Worm (Caenorhabditis elegans) whole organism, midembryonic: Measurements from ENCODE around the gene ctsa-1.2.
"Not testable (repeated sequence)": the region's sequence is repeated elsewhere in the genome, so short reads cannot be mapped to it uniquely, and the experiment has no call there.

Source experiments
- T22C8.4 ChIP-seq: fragments of 200-800 bp; sonication (Bioruptor generic); IDR thresholded peaks from 2 replicates; pipeline ENCODE4 v1.3.6; 2022; ENCODE audit warnings: missing genetic modification characterization, missing compliant biosample characterization
- cog-1 ChIP-seq: sonication (generic microtip); optimal IDR thresholded peaks from 2 replicates; lab custom pipeline; 2016; ENCODE audit warnings: missing genetic modification characterization, missing compliant biosample characterization
- flt-1 ChIP-seq: fragments of 200-800 bp; sonication (Bioruptor generic); IDR thresholded peaks from 2 replicates; pipeline ENCODE4 v1.3.6; 2022; ENCODE audit warnings: missing genetic modification characterization, missing compliant biosample characterization
- klf-2 ChIP-seq: fragments of 200-800 bp; sonication (Bioruptor generic); conservative IDR thresholded peaks from 2 replicates; pipeline ENCODE4 v1.3.6; 2022; ENCODE audit warnings: missing genetic modification reagents, missing genetic modification characterization, missing compliant biosample characterization
- med-1 ChIP-seq: sonication (generic microtip); optimal IDR thresholded peaks from 2 replicates; lab custom pipeline; 2017; ENCODE audit warnings: missing genetic modification characterization, mild to moderate bottlenecking, missing compliant biosample characterization, antibody characterized with exemption, missing genetic modification reagents; ENCODE audit not compliant: insufficient read depth
- ref-1 ChIP-seq: fragments of 200-800 bp; sonication (Bioruptor generic); conservative IDR thresholded peaks from 2 replicates; pipeline ENCODE4 v1.3.6; 2022; ENCODE audit warnings: missing genetic modification reagents, missing genetic modification characterization, missing compliant biosample characterization
- tab-1 ChIP-seq: fragments of 200-800 bp; sonication (Bioruptor generic); IDR thresholded peaks from 2 replicates; pipeline ENCODE4 v1.3.6; 2022; ENCODE audit warnings: missing genetic modification characterization, missing compliant biosample characterization
- ztf-23 ChIP-seq: fragments of 200-800 bp; sonication (Bioruptor generic); IDR thresholded peaks from 2 replicates; pipeline ENCODE4 v1.3.6; 2022; ENCODE audit warnings: missing genetic modification reagents, missing genetic modification characterization, missing compliant biosample characterization
- ztf-29 ChIP-seq: fragments of 200-800 bp; sonication (Bioruptor generic); IDR thresholded peaks from 2 replicates; pipeline ENCODE4 v1.3.6; 2022; ENCODE audit warnings: missing genetic modification reagents, missing genetic modification characterization, missing compliant biosample characterization

Gene ctsa-1.2

DNA sequence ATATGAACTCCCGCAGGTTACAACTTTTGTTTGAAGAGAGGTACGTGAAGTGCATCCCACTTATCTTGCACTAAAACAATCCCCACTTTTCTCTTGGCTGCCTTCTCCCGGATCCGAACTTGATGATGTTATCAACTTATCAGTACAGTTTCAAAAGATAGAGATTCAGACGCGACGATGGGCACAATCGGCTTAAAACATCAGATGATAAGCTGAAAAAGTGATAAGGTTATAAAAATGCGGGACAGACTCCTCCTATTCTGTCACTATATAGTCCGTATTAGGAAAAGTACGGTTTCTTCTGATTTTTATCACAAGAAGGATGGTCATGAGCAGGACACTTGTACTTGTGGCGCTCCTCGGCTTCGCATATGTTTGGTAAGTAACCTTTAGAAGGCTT, at the start of gene ctsa-1.2:
Gene ctsa-1.2 (plus strand): TSS at position 160 of the 400 bp plus-strand sequence.
- TF ChIP-seq ref-1 (GFP tag; lab: Robert Waterston, UW) (no peak), med-1 (GFP tag; lab: Kevin White, UChicago) (no peak), tab-1 (GFP tag; lab: Robert Waterston, UW) (no peak), klf-2 (no peak), ztf-23 (no peak), T22C8.4 (no peak), ztf-29 (GFP tag; lab: Robert Waterston, UW) (no peak), flt-1 (no peak), cog-1 (no peak)

DNA sequence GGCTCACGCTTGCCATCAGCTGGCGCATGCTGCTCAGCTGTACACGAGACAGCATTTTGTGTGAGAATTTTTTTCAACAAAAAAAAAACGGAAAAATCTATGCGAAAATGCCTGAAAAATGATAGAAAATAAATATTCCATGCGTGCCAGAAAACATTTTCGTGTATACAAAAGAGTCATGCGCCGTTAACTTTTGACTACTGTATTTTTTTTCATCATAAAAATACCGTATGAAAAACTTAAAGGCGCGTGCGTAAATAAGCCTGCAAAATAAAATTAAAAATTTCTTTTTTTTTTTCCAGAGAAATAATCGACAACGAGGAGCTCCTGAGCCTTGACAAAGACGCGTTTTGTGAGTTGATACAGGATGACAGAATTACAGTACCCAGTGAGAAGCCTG, 49.2 kb upstream of the ctsa-1.2 start:
- TF ChIP-seq klf-2, result no peak
- no peak for TF ChIP-seq cog-1
- TF ChIP-seq ref-1 (GFP tag; lab: Robert Waterston, UW), result no peak
- TF ChIP-seq tab-1 (GFP tag; lab: Robert Waterston, UW), result no peak
- TF ChIP-seq ztf-23, result no peak
- TF ChIP-seq med-1 (GFP tag; lab: Kevin White, UChicago), result no peak
- TF ChIP-seq ztf-29 (GFP tag; lab: Robert Waterston, UW), result no peak
- TF ChIP-seq T22C8.4, result no peak
- no peak for TF ChIP-seq flt-1

DNA sequence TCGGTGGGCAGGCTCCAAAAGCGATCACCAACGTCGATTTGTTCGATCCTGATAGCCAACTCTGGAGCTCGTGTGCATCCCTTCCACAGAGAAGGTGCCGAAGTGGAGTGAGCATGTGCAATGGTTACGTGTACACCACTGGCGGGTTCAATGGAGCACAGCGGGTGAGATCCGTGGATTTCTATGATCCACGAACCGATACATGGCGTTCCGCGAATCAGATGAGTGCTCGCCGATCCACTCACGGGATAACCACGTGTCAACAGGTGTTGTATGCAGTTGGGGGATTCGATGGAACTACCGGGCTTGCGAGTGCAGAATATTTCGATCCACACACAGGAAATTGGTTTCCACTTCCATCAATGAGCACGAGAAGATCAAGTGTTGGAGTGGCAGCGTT, 48.3 kb upstream of the ctsa-1.2 start:
- TF ChIP-seq ztf-29 (GFP tag; lab: Robert Waterston, UW), result no peak
- no peak for TF ChIP-seq ztf-23
- no peak for TF ChIP-seq ref-1 (GFP tag; lab: Robert Waterston, UW)
- TF ChIP-seq klf-2, result no peak
- TF ChIP-seq flt-1, result no peak
- no peak for TF ChIP-seq T22C8.4
- TF ChIP-seq cog-1, result no peak
- no peak for TF ChIP-seq tab-1 (GFP tag; lab: Robert Waterston, UW)
- TF ChIP-seq med-1 (GFP tag; lab: Kevin White, UChicago), result no peak

DNA sequence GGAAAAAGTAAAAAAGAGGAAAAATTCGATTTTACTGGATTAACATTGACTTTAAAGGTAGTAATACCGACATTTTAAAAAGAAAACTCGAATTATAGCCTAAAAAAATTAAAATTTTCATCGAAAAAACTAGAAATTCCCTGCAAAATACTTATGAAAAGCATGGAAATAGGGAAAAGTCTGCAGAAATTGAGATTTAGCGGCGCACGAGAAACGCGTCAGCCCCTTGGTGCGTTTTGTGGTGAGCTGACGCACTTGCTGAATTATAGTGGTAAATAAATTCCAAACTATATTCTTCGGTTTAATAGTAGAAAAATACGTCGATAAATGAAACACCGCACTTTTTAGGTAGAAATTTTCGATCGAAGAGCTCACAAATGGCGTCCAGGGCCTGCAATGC, 44.7 kb upstream of the ctsa-1.2 start:
- no peak for TF ChIP-seq klf-2
- TF ChIP-seq ztf-23, result peak; percentile 66; the same call in 1 of the 2 replicates

DNA sequence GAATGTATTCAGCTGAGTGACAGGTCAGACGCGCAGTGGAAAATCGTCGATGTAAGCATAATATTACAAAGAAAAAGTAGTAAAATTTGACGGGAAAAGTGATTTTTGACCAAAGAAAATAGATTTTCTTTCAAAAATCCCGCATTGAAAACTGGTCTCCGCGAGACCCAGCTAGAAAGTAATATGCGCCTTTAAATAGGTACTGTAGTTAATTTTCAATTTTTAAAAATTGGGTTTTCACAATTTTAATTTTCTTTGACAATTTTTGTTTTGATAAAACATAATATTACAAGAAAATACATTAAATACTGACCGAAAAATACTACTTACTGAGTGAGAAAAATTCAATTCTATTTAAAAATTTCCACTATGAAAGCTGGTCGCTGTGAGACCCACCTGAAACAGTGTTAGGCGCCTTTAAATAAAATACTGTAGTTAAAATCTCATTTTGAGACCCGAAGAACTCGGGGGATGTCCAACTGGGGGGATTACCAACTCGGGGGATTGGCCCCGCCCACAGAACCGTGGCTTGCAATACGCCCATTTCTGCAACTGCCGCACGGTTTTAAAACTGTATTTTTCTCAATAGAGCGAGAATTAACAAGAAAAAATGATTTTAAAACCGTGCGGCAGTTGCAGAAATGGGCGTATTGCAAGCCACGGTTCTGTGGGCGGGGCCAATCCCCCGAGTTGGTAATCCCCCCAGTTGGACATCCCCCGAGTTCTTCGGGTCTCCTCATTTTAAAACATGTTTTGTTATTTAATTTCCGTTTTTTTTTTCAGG, 43.8 kb upstream of the ctsa-1.2 start, which contains the start of gene tars-1:
Gene tars-1 (minus strand): TSS at position 497 of the 784 bp plus-strand sequence.
- TF ChIP-seq cog-1, flt-1, ztf-23: not testable (repeated sequence)

DNA sequence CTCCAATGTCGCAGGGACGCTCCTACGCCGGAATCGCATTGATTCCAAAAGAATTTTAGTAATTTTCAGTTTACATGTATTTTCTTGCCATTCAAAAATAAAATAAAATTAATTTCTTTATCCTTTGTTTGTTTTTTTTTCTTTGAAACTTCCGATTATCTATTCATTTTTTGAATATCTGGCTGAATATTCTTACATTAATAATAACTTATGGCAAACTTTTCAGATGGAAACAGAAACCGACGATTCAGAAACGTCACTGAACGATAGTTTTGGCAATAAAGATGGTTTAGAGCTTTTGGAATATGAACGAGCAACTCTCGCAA, 43.2 kb upstream of the ctsa-1.2 start, which contains the start of gene xpf-1:
Gene xpf-1 (plus strand): TSS at position 227 of the 326 bp plus-strand sequence.
- TF ChIP-seq ztf-29 (GFP tag; lab: Robert Waterston, UW) (no peak), klf-2 (no peak), cog-1 (no peak), tab-1 (GFP tag; lab: Robert Waterston, UW) (no peak), med-1 (GFP tag; lab: Kevin White, UChicago) (no peak), T22C8.4 (no peak)

DNA sequence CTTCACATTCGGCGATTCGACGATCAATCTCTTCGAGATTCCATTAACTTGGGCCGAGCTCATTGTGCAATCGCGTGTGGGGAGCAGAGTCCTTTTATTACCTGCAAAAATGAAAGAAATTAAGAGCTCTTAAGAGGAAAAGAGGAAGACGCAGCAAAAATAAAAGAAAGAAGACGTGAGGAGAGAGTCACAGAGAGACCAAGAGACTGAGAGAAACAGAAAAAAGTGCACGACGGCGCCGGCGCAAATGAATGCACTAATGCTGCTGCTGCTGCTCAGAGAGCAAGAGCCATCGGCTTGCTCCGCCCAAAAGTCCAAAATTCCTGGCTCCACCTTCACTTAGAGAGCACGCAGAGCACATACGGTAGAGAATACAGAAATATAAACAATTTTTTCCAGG, 39.0 kb upstream of the ctsa-1.2 start, which contains the start of gene inos-1:
Gene inos-1 (minus strand): TSS at position 101 of the 400 bp plus-strand sequence.
- TF ChIP-seq tab-1 (GFP tag; lab: Robert Waterston, UW) (no peak), klf-2 (no peak), ref-1 (GFP tag; lab: Robert Waterston, UW) (no peak), cog-1 (no peak), flt-1 (no peak), T22C8.4 (no peak), med-1 (GFP tag; lab: Kevin White, UChicago) (no peak), ztf-29 (GFP tag; lab: Robert Waterston, UW) (no peak), ztf-23 (no peak)

DNA sequence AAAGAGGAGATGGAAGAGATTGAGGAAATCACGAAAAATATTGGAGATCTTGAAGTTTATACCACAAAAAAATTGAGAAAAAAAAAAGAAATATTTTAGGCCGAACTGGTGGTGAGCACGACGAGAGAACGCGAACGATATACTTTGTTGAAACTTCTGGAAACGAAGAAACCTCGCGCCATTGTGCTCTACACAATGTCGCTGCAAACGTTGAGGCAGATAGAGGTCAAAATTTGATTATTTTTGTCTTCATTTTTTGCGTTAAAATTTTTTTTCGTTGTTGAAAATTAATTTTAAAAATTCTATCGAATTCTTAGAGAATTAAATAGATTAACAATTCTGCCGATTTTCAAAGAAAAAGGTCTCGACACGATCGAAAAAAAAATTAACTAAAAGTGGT, 38.5 kb upstream of the ctsa-1.2 start:
- TF ChIP-seq med-1 (GFP tag; lab: Kevin White, UChicago) (no peak), klf-2 (no peak), T22C8.4 (no peak), tab-1 (GFP tag; lab: Robert Waterston, UW) (no peak), ref-1 (GFP tag; lab: Robert Waterston, UW) (no peak), flt-1 (no peak), ztf-23 (no peak), cog-1 (no peak), ztf-29 (GFP tag; lab: Robert Waterston, UW) (no peak)

DNA sequence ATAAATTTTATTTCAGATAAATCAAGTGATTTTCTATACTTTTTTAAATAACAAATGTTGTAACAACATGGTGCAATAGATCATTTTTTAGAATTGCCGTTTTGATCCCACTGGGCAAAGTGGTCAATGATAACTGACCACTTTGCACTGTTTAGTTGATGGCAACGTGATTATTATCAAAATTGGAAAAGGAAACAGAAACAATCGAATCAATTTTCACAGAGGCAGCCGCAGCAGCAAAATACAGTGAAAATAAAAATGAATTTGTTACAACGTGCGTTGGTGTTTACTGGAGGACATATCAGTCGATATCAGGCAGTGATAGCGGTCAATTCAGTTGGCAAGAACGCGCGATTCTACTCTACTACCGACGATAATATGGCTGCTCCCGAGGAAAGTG, 33.4 kb upstream of the ctsa-1.2 start, which contains the start of gene VF13D12L.3:
Gene VF13D12L.3 (plus strand): TSS at position 223 of the 400 bp plus-strand sequence.
- TF ChIP-seq cog-1 (no peak), ref-1 (GFP tag; lab: Robert Waterston, UW) (no peak), tab-1 (GFP tag; lab: Robert Waterston, UW) (no peak), med-1 (GFP tag; lab: Kevin White, UChicago) (no peak), ztf-23 (no peak), T22C8.4 (no peak), ztf-29 (GFP tag; lab: Robert Waterston, UW) (no peak), klf-2 (no peak)

DNA sequence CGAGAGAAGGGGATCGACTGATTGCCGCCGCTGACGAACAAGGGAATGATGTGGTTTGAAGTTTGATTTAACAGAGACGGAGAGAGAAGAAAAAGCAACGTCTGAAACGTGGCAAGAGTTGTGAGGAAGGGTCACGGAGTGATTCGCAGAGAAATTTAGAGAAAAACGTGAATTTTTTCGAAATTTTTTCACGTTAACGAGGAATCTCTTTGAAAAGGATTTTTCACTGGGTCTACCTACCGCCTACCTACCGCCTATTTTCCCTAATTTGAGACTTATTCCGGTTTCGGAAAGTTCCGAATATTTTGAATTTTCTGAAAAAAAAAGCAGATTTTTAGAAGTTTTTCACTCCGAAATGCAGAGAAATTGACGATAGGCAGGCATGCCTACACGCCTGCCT, 29.7 kb upstream of the ctsa-1.2 start, which contains the start of gene fcmt-1:
Gene fcmt-1 (minus strand): TSS at position 101 of the 400 bp plus-strand sequence.
- TF ChIP-seq ref-1 (GFP tag; lab: Robert Waterston, UW) (no peak), med-1 (GFP tag; lab: Kevin White, UChicago) (no peak), T22C8.4 (no peak), flt-1 (no peak), tab-1 (GFP tag; lab: Robert Waterston, UW) (no peak), ztf-29 (GFP tag; lab: Robert Waterston, UW) (no peak), ztf-23 (no peak), klf-2 (no peak), cog-1 (no peak)
